Worm (Caenorhabditis elegans) whole organism, L3 larva: ENCODE measurements around the gene B0280.17.
A peak's percentile ranks its signal among the peaks of the same experiment; 100 is the strongest.

Experiments used
- R02D3.7 ChIP-seq: fragments of 150-350 bp; optimal IDR thresholded peaks from 2 replicates; lab custom pipeline; 2014; ENCODE audit warnings: missing biosample characterization, missing genetic modification characterization
- ZK546.5 ChIP-seq: sonication (generic microtip); optimal IDR thresholded peaks from 2 replicates; lab custom pipeline; 2017; ENCODE audit warnings: missing biosample characterization, missing genetic modification characterization
- ama-1 ChIP-seq: fragments of 150-350 bp; optimal IDR thresholded peaks from 2 replicates; lab custom pipeline; 2018
- ceh-16 ChIP-seq: sonication (generic microtip); optimal IDR thresholded peaks from 2 replicates; lab custom pipeline; 2017; ENCODE audit warnings: missing biosample characterization, missing genetic modification characterization
- ceh-28 ChIP-seq: fragments of 150-350 bp; optimal IDR thresholded peaks from 2 replicates; lab custom pipeline; 2014; ENCODE audit warnings: missing biosample characterization, missing genetic modification reagents, missing genetic modification characterization
- ceh-82 ChIP-seq: fragments of 150-350 bp; optimal IDR thresholded peaks from 2 replicates; lab custom pipeline; 2014; ENCODE audit warnings: missing biosample characterization, missing genetic modification characterization
- ceh-9 ChIP-seq: sonication (generic microtip); optimal IDR thresholded peaks from 2 replicates; lab custom pipeline; 2018; ENCODE audit warnings: missing biosample characterization, missing genetic modification characterization
- daf-12 ChIP-seq: fragments of 150-350 bp; optimal IDR thresholded peaks from 2 replicates; lab custom pipeline; 2014; ENCODE audit warnings: missing biosample characterization, missing genetic modification reagents, missing genetic modification characterization
- egl-27 ChIP-seq: sonication (generic microtip); optimal IDR thresholded peaks from 4 replicates; lab custom pipeline; 2017; ENCODE audit warnings: missing biosample characterization, missing genetic modification reagents, missing genetic modification characterization
- egl-5 ChIP-seq: fragments of 150-350 bp; optimal IDR thresholded peaks from 2 replicates; lab custom pipeline; 2017; ENCODE audit warnings: missing biosample characterization, missing genetic modification reagents, missing genetic modification characterization, inconsistent platforms
- elt-1 ChIP-seq: fragments of 150-350 bp; optimal IDR thresholded peaks from 2 replicates; lab custom pipeline; 2014; ENCODE audit warnings: missing biosample characterization, missing genetic modification characterization
- elt-2 ChIP-seq: sonication (generic microtip); optimal IDR thresholded peaks from 2 replicates; lab custom pipeline; 2016; ENCODE audit warnings: missing genetic modification reagents, mild to moderate bottlenecking, missing genetic modification characterization, missing compliant biosample characterization
- elt-3 ChIP-seq, 3 experiments: fragments of 150-350 bp in 1 of 3; sonication (generic microtip) in 2 of 3; optimal IDR thresholded peaks; 2 replicates in 2 of 3; 4 replicates in 1 of 3; lab custom pipeline; 2014 to 2017; ENCODE audit warnings: missing biosample characterization in 3 of 3, missing genetic modification characterization in 3 of 3
- eor-1 ChIP-seq, 2 experiments: fragments of 150-350 bp; optimal IDR thresholded peaks; 2 replicates each; lab custom pipeline; 2014 to 2018; ENCODE audit warnings: missing biosample characterization in 2 of 2, missing genetic modification characterization in 2 of 2
- fkh-2 ChIP-seq: fragments of 150-350 bp; optimal IDR thresholded peaks from 2 replicates; lab custom pipeline; 2014; ENCODE audit warnings: missing biosample characterization, missing genetic modification reagents, missing genetic modification characterization
- fos-1 ChIP-seq: fragments of 150-350 bp; optimal IDR thresholded peaks from 2 replicates; lab custom pipeline; 2014; ENCODE audit warnings: missing biosample characterization, missing genetic modification characterization
- hmg-11 ChIP-seq: sonication (generic microtip); optimal IDR thresholded peaks from 2 replicates; lab custom pipeline; 2016; ENCODE audit warnings: missing genetic modification characterization, missing compliant biosample characterization
- lsy-12 ChIP-seq: sonication (generic microtip); optimal IDR thresholded peaks from 2 replicates; lab custom pipeline; 2016; ENCODE audit warnings: mild to moderate bottlenecking, missing genetic modification characterization, missing compliant biosample characterization
- mml-1 ChIP-seq: fragments of 150-350 bp; sonication (generic microtip); optimal IDR thresholded peaks from 3 replicates; lab custom pipeline; 2014; ENCODE audit warnings: missing biosample characterization, missing genetic modification characterization
- nfya-1 ChIP-seq: sonication (generic microtip); optimal IDR thresholded peaks from 2 replicates; lab custom pipeline; 2017; ENCODE audit warnings: missing genetic modification characterization, mild to moderate bottlenecking, missing compliant biosample characterization, antibody characterized with exemption, moderate library complexity; ENCODE audit not compliant: insufficient read depth
- nhr-11 ChIP-seq: fragments of 150-350 bp; optimal IDR thresholded peaks from 2 replicates; lab custom pipeline; 2014; ENCODE audit warnings: missing biosample characterization, missing genetic modification characterization
- nhr-23 ChIP-seq: fragments of 150-350 bp; optimal IDR thresholded peaks from 2 replicates; lab custom pipeline; 2014; ENCODE audit warnings: missing biosample characterization, missing genetic modification reagents, missing genetic modification characterization
- nhr-237 ChIP-seq: fragments of 150-350 bp; optimal IDR thresholded peaks from 2 replicates; lab custom pipeline; 2014; ENCODE audit warnings: missing biosample characterization, missing genetic modification characterization
- nhr-28 ChIP-seq: fragments of 150-350 bp; optimal IDR thresholded peaks from 2 replicates; lab custom pipeline; 2014; ENCODE audit warnings: missing biosample characterization, missing genetic modification characterization
- pha-4 ChIP-seq: fragments of 150-350 bp; optimal IDR thresholded peaks from 2 replicates; lab custom pipeline; 2014; ENCODE audit warnings: missing biosample characterization, missing genetic modification reagents, missing genetic modification characterization
- pqm-1 ChIP-seq: fragments of 150-350 bp; optimal IDR thresholded peaks from 2 replicates; lab custom pipeline; 2017; ENCODE audit warnings: missing biosample characterization, missing genetic modification characterization, inconsistent platforms
- sea-2 ChIP-seq: fragments of 150-350 bp; sonication (generic microtip); optimal IDR thresholded peaks from 4 replicates; lab custom pipeline; 2014; ENCODE audit warnings: missing biosample characterization, missing genetic modification reagents, missing genetic modification characterization
- skn-1 ChIP-seq: fragments of 150-350 bp; optimal IDR thresholded peaks from 2 replicates; lab custom pipeline; 2014; ENCODE audit warnings: missing biosample characterization, missing genetic modification characterization
- snpc-4 ChIP-seq: fragments of 150-350 bp; optimal IDR thresholded peaks from 2 replicates; lab custom pipeline; 2014; ENCODE audit warnings: missing biosample characterization, missing genetic modification characterization
- tbx-2 ChIP-seq: sonication (generic microtip); optimal IDR thresholded peaks from 2 replicates; lab custom pipeline; 2016; ENCODE audit warnings: mild to moderate bottlenecking, missing genetic modification characterization, missing compliant biosample characterization
- unc-39 ChIP-seq: sonication (generic microtip); optimal IDR thresholded peaks from 4 replicates; lab custom pipeline; 2017; ENCODE audit warnings: missing biosample characterization, missing genetic modification characterization
- unc-62 ChIP-seq: fragments of 150-350 bp; sonication (generic microtip); optimal IDR thresholded peaks from 4 replicates; lab custom pipeline; 2014; ENCODE audit warnings: missing biosample characterization, missing genetic modification reagents, missing genetic modification characterization
- zag-1 ChIP-seq: fragments of 150-350 bp; optimal IDR thresholded peaks from 2 replicates; lab custom pipeline; 2014; ENCODE audit warnings: missing biosample characterization, missing genetic modification characterization
- ztf-11 ChIP-seq: fragments of 150-350 bp; optimal IDR thresholded peaks from 2 replicates; lab custom pipeline; 2014; ENCODE audit warnings: missing biosample characterization, missing genetic modification characterization
- ztf-4 ChIP-seq: fragments of 150-350 bp; optimal IDR thresholded peaks from 2 replicates; lab custom pipeline; 2014; ENCODE audit warnings: missing biosample characterization, missing genetic modification characterization

B0280.17 gene

ce11 chrIII:7107965-7108364 is 27.9 kb downstream of the B0280.17 start, which contains the start of gene odd-1:
TSS of gene odd-1 (plus strand) at chrIII:7108313.
- TF ChIP-seq lsy-12 (no peak), elt-1 (tag; lab: Kevin White, UChicago) (no peak), unc-62 (GFP tag; lab: Kevin White, UChicago) (no peak), pqm-1 (peak; percentile 59), egl-5 (tag; lab: Kevin White, UChicago) (no peak), fos-1 (no peak), pha-4 (tag; lab: Kevin White, UChicago) (peak; percentile 17), nhr-23 (tag; lab: Kevin White, UChicago) (no peak), ztf-11 (tag; lab: Kevin White, UChicago) (no peak), egl-27 (tag; lab: Kevin White, UChicago) (no peak), skn-1 (tag; lab: Kevin White, UChicago) (no peak), elt-2 (tag; lab: Kevin White, UChicago) (peak; percentile 77)

ce11 chrIII:7106854-7107253 is 29.1 kb downstream of the B0280.17 start:
- TF ChIP-seq tbx-2 (tag; lab: Kevin White, UChicago) (no peak), pqm-1 (peak; percentile 55), elt-2 (tag; lab: Kevin White, UChicago) (peak; percentile 72)

- TF ChIP-seq R02D3.7 (tag; lab: Kevin White, UChicago) (no peak), tbx-2 (tag; lab: Kevin White, UChicago) (no peak)
These were observed 31.9 kb downstream of the B0280.17 start, which contains the start of gene cpg-2 for ce11 chrIII:7103940-7104440. TSS of gene cpg-2 (minus strand) at chrIII:7103990.

ce11 chrIII:7101814-7102477 is 34.0 kb downstream of the B0280.17 start:
- TF ChIP-seq nhr-28 (tag; lab: Kevin White, UChicago) (no peak), fos-1 (no peak), ceh-28 (tag; lab: Kevin White, UChicago) (no peak), ceh-82 (tag; lab: Kevin White, UChicago) (no peak), R02D3.7 (tag; lab: Kevin White, UChicago) (no peak), nhr-237 (tag; lab: Kevin White, UChicago) (no peak), egl-5 (tag; lab: Kevin White, UChicago) (no peak), ceh-9 (tag; lab: Kevin White, UChicago) (no peak), tbx-2 (tag; lab: Kevin White, UChicago) (no peak), unc-39 (no peak), snpc-4 (no peak), ZK546.5 (tag; lab: Kevin White, UChicago) (no peak), pqm-1 (no peak), ztf-4 (tag; lab: Kevin White, UChicago) (no peak), sea-2 (GFP tag; lab: Kevin White, UChicago) (no peak), elt-3 (tag; optimal IDR thresholded peaks at IDR 0.05; lab: Kevin White, UChicago) (no peak), hmg-11 (tag; lab: Kevin White, UChicago) (no peak), mml-1 (tag; lab: Kevin White, UChicago) (no peak), skn-1 (tag; lab: Kevin White, UChicago) (no peak)

ce11 chrIII:7100001-7100400 is 35.9 kb downstream of the B0280.17 start, which contains the start of gene ZK418.11:
TSS of gene ZK418.11 (plus strand) at chrIII:7100289.
- TF ChIP-seq nhr-11 (peak; percentile 43), eor-1 (tag; optimal IDR thresholded peaks at IDR 0.05; lab: Kevin White, UChicago) (no peak), nhr-23 (tag; lab: Kevin White, UChicago) (no peak)

ce11 chrIII:7096481-7096880 is 39.4 kb downstream of the B0280.17 start:
- TF ChIP-seq daf-12 (no peak), fkh-2 (tag; lab: Kevin White, UChicago) (no peak), sea-2 (GFP tag; lab: Kevin White, UChicago) (no peak), ceh-16 (tag; lab: Kevin White, UChicago) (no peak), egl-27 (tag; lab: Kevin White, UChicago) (no peak), nhr-23 (tag; lab: Kevin White, UChicago) (no peak), tbx-2 (tag; lab: Kevin White, UChicago) (no peak), ama-1 (no peak), zag-1 (tag; lab: Kevin White, UChicago) (no peak), nfya-1 (tag; lab: Kevin White, UChicago) (no peak), lsy-12 (no peak), unc-62 (GFP tag; lab: Kevin White, UChicago) (no peak)
